Fruit fly (Drosophila melanogaster) whole organism, pupa: Measurements from ENCODE around the gene CG14515.

Source experiments
- EcR ChIP-seq: fragments of 200-800 bp; sonication (Bioruptor generic); optimal IDR thresholded peaks from 3 replicates; lab custom pipeline; 2019; ENCODE audit warnings: missing biosample characterization, missing genetic modification characterization, mild to moderate bottlenecking, moderate library complexity, missing genetic modification reagents
- Ets98B ChIP-seq: fragments of 200-800 bp; sonication (Bioruptor generic); IDR thresholded peaks from 2 replicates; pipeline ENCODE4 v1.3.6; 2022; ENCODE audit warnings: missing biosample characterization, missing genetic modification characterization
- Pif1B ChIP-seq: fragments of 200-800 bp; sonication (Bioruptor generic); optimal IDR thresholded peaks from 3 replicates; lab custom pipeline; 2016; ENCODE audit warnings: missing biosample characterization, missing genetic modification characterization
- gl ChIP-seq: fragments of 200-800 bp; sonication (Bioruptor generic); optimal IDR thresholded peaks from 2 replicates; lab custom pipeline; 2018; ENCODE audit warnings: missing biosample characterization, mild to moderate bottlenecking, missing genetic modification characterization

dm6 chr3R:29215652-29216483 is 18.5 kb downstream of the CG14515 start:
- TF ChIP-seq EcR (GFP tag; lab: Kevin White, UChicago) (no peak), Pif1B (GFP tag; lab: Kevin White, UChicago) (no peak), Ets98B (no peak), gl (tag; lab: Kevin White, UChicago) (no peak)
